Worm (Caenorhabditis elegans) whole organism, young adult: ENCODE measurements around the gene K08B12.3.

Source experiments
- B0035.1 ChIP-seq: sonication (generic microtip); optimal IDR thresholded peaks from 2 replicates; lab custom pipeline; 2016; ENCODE audit warnings: missing genetic modification characterization, mild to moderate bottlenecking, missing compliant biosample characterization, missing genotype, missing genetic modification reagents
- C17E4.6 ChIP-seq: fragments of 200-800 bp; sonication (Bioruptor generic); IDR thresholded peaks from 2 replicates; pipeline ENCODE4 v1.3.6; 2022; ENCODE audit warnings: missing genetic modification reagents, missing genetic modification characterization, missing compliant biosample characterization
- F10E7.11 ChIP-seq: sonication (generic microtip); optimal IDR thresholded peaks from 2 replicates; lab custom pipeline; 2017; ENCODE audit warnings: mild to moderate bottlenecking, missing genetic modification characterization, moderate library complexity, missing compliant biosample characterization
- F23B12.7 ChIP-seq: sonication (generic microtip); optimal IDR thresholded peaks from 2 replicates; lab custom pipeline; 2017; ENCODE audit warnings: missing genetic modification characterization, mild to moderate bottlenecking, missing compliant biosample characterization, antibody characterized with exemption, moderate library complexity; ENCODE audit not compliant: insufficient read depth
- K11D2.4 ChIP-seq: fragments of 200-800 bp; sonication (Bioruptor generic); IDR thresholded peaks from 2 replicates; pipeline ENCODE4 v1.3.6; 2022; ENCODE audit warnings: missing genetic modification reagents, missing genetic modification characterization, missing compliant biosample characterization
- K12H6.12 ChIP-seq: fragments of 200-800 bp; sonication (Bioruptor generic); optimal IDR thresholded peaks from 2 replicates; lab custom pipeline; 2018; ENCODE audit warnings: mild to moderate bottlenecking, missing genetic modification characterization, missing compliant biosample characterization
- T26A5.8 ChIP-seq: sonication (generic microtip); optimal IDR thresholded peaks from 2 replicates; lab custom pipeline; 2016; ENCODE audit warnings: missing genetic modification characterization, missing compliant biosample characterization
- Y53G8AR.9 ChIP-seq: fragments of 200-800 bp; sonication (Bioruptor generic); conservative IDR thresholded peaks from 2 replicates; pipeline ENCODE4 v1.3.6; 2022; ENCODE audit warnings: missing genetic modification reagents, missing genetic modification characterization, missing compliant biosample characterization
- Y95B8A.8 ChIP-seq: fragments of 200-800 bp; sonication (Bioruptor generic); IDR thresholded peaks from 2 replicates; pipeline ENCODE4 v1.3.6; 2022; ENCODE audit warnings: missing genetic modification reagents, missing genetic modification characterization, missing compliant biosample characterization
- ZK185.1 ChIP-seq: sonication (generic microtip); optimal IDR thresholded peaks from 2 replicates; lab custom pipeline; 2016; ENCODE audit warnings: mild to moderate bottlenecking, missing genetic modification characterization, missing compliant biosample characterization; ENCODE audit not compliant: poor library complexity, severe bottlenecking
- aptf-3 ChIP-seq: fragments of 200-800 bp; sonication (Bioruptor generic); IDR thresholded peaks from 2 replicates; pipeline ENCODE4 v1.3.6; 2022; ENCODE audit warnings: missing genetic modification characterization, missing compliant biosample characterization
- athp-1 ChIP-seq: sonication (generic microtip); optimal IDR thresholded peaks from 2 replicates; lab custom pipeline; 2017; ENCODE audit warnings: mild to moderate bottlenecking, missing genetic modification characterization, missing compliant biosample characterization
- attf-6 ChIP-seq: fragments of 200-800 bp; sonication (Bioruptor generic); IDR thresholded peaks from 2 replicates; pipeline ENCODE4 v1.3.6; 2022; ENCODE audit warnings: missing genetic modification reagents, missing genetic modification characterization, missing compliant biosample characterization
- ccch-3 ChIP-seq: fragments of 200-800 bp; sonication (Bioruptor generic); optimal IDR thresholded peaks from 2 replicates; lab custom pipeline; 2018; ENCODE audit warnings: mild to moderate bottlenecking, missing genetic modification characterization, missing compliant biosample characterization
- ceh-58 ChIP-seq: fragments of 200-800 bp; sonication (Bioruptor generic); IDR thresholded peaks from 2 replicates; pipeline ENCODE4 v1.3.6; 2022; ENCODE audit warnings: missing genetic modification characterization, missing compliant biosample characterization
- ceh-79 ChIP-seq: sonication (generic microtip); optimal IDR thresholded peaks from 2 replicates; lab custom pipeline; 2017; ENCODE audit warnings: mild to moderate bottlenecking, missing genetic modification characterization, missing compliant biosample characterization
- chd-7 ChIP-seq: sonication (generic microtip); optimal IDR thresholded peaks from 2 replicates; lab custom pipeline; 2016; ENCODE audit warnings: mild to moderate bottlenecking, missing genetic modification characterization, moderate library complexity, missing compliant biosample characterization
- dpff-1 ChIP-seq: sonication (generic microtip); optimal IDR thresholded peaks from 2 replicates; lab custom pipeline; 2017; ENCODE audit warnings: mild to moderate bottlenecking, missing genetic modification characterization, missing compliant biosample characterization
- dpl-1 ChIP-seq: fragments of 150-350 bp; optimal IDR thresholded peaks from 2 replicates; lab custom pipeline; 2014; ENCODE audit warnings: missing biosample characterization, missing genetic modification reagents, missing genetic modification characterization
- egl-44 ChIP-seq: fragments of 200-800 bp; sonication (Bioruptor generic); IDR thresholded peaks from 2 replicates; pipeline ENCODE4 v1.3.6; 2022; ENCODE audit warnings: missing genetic modification reagents, missing genetic modification characterization, missing compliant biosample characterization
- ets-4 ChIP-seq: fragments of 200-800 bp; sonication (Bioruptor generic); optimal IDR thresholded peaks from 2 replicates; lab custom pipeline; 2018; ENCODE audit warnings: mild to moderate bottlenecking, missing genetic modification characterization, missing compliant biosample characterization
- him-1 ChIP-seq: sonication (generic microtip); optimal IDR thresholded peaks from 2 replicates; lab custom pipeline; 2016; ENCODE audit warnings: missing genotype, missing genetic modification reagents, missing genetic modification characterization, missing compliant biosample characterization
- hlh-26 ChIP-seq: fragments of 200-800 bp; sonication (Bioruptor generic); conservative IDR thresholded peaks from 2 replicates; pipeline ENCODE4 v1.3.6; 2022; ENCODE audit warnings: missing genetic modification reagents, missing genetic modification characterization, missing compliant biosample characterization
- hrde-1 ChIP-seq: sonication (generic microtip); optimal IDR thresholded peaks from 2 replicates; lab custom pipeline; 2016; ENCODE audit warnings: missing genetic modification characterization, mild to moderate bottlenecking, missing compliant biosample characterization, moderate library complexity, missing genotype, missing genetic modification reagents, borderline replicate concordance
- let-607 ChIP-seq, 2 experiments: fragments of 200-800 bp in 1 of 2; sonication (Bioruptor generic) in 1 of 2; sonication (generic microtip) in 1 of 2; optimal IDR thresholded peaks; 2 replicates each; lab custom pipeline; 2016 to 2018; ENCODE audit warnings: mild to moderate bottlenecking in 2 of 2, missing compliant biosample characterization in 2 of 2, missing genetic modification characterization in 2 of 2, moderate library complexity in 2 of 2, missing genotype in 1 of 2
- lin-26 ChIP-seq: fragments of 200-800 bp; sonication (Bioruptor generic); IDR thresholded peaks from 2 replicates; pipeline ENCODE4 v1.3.6; 2022; ENCODE audit warnings: missing genetic modification reagents, missing genetic modification characterization, missing compliant biosample characterization
- lsl-1 ChIP-seq: fragments of 200-800 bp; sonication (Bioruptor generic); optimal IDR thresholded peaks from 2 replicates; lab custom pipeline; 2018; ENCODE audit warnings: mild to moderate bottlenecking, missing genetic modification characterization, moderate library complexity, missing compliant biosample characterization
- lsy-27 ChIP-seq: sonication (generic microtip); optimal IDR thresholded peaks from 2 replicates; lab custom pipeline; 2017; ENCODE audit warnings: missing genetic modification characterization, mild to moderate bottlenecking, missing compliant biosample characterization, antibody characterized with exemption, missing genotype, borderline replicate concordance; ENCODE audit not compliant: insufficient read depth
- madf-6 ChIP-seq: fragments of 200-800 bp; sonication (Bioruptor generic); IDR thresholded peaks from 2 replicates; pipeline ENCODE4 v1.3.6; 2022; ENCODE audit warnings: missing genetic modification reagents, missing genetic modification characterization, missing compliant biosample characterization
- madf-8 ChIP-seq: fragments of 200-800 bp; sonication (Bioruptor generic); conservative IDR thresholded peaks from 2 replicates; pipeline ENCODE4 v1.3.6; 2022; ENCODE audit warnings: missing genetic modification reagents, missing genetic modification characterization, missing compliant biosample characterization
- mel-28 ChIP-seq: sonication (generic microtip); optimal IDR thresholded peaks from 2 replicates; lab custom pipeline; 2016; ENCODE audit warnings: borderline replicate concordance, mild to moderate bottlenecking, missing genetic modification characterization, missing compliant biosample characterization
- mxl-1 ChIP-seq: sonication (generic microtip); optimal IDR thresholded peaks from 2 replicates; lab custom pipeline; 2016; ENCODE audit warnings: missing genetic modification characterization, missing compliant biosample characterization
- nfya-1 ChIP-seq: sonication (generic microtip); optimal IDR thresholded peaks from 2 replicates; lab custom pipeline; 2017; ENCODE audit warnings: antibody characterized with exemption, missing compliant biosample characterization, missing genetic modification characterization, borderline replicate concordance; ENCODE audit not compliant: insufficient read depth
- nfyb-1 ChIP-seq: fragments of 200-800 bp; sonication (Bioruptor generic); IDR thresholded peaks from 2 replicates; pipeline ENCODE4 v1.3.6; 2022; ENCODE audit warnings: missing genetic modification reagents, missing genetic modification characterization, missing compliant biosample characterization
- nhr-120 ChIP-seq: fragments of 200-800 bp; sonication (Bioruptor generic); IDR thresholded peaks from 2 replicates; pipeline ENCODE4 v1.3.6; 2022; ENCODE audit warnings: missing genetic modification characterization, missing compliant biosample characterization
- nhr-90 ChIP-seq: sonication (generic microtip); optimal IDR thresholded peaks from 2 replicates; lab custom pipeline; 2016; ENCODE audit warnings: missing genotype, mild to moderate bottlenecking, missing genetic modification characterization, missing compliant biosample characterization
- pbrm-1 ChIP-seq: fragments of 200-800 bp; sonication (Bioruptor generic); IDR thresholded peaks from 2 replicates; pipeline ENCODE4 v1.3.6; 2022; ENCODE audit warnings: missing genetic modification reagents, missing genetic modification characterization, missing compliant biosample characterization
- rpc-1 ChIP-seq, 2 experiments: fragments of 150-350 bp in 1 of 2; sonication (generic microtip) in 1 of 2; optimal IDR thresholded peaks; 2 replicates each; lab custom pipeline; 2014 to 2018; ENCODE audit warnings: missing biosample characterization in 1 of 2, missing genetic modification characterization in 1 of 2, missing genetic modification reagents in 1 of 2, missing genotype in 1 of 2
- snpc-1.1 ChIP-seq: sonication (generic microtip); optimal IDR thresholded peaks from 2 replicates; lab custom pipeline; 2017; ENCODE audit warnings: missing genetic modification characterization, mild to moderate bottlenecking, missing compliant biosample characterization, antibody characterized with exemption, moderate library complexity, missing genotype, missing genetic modification reagents; ENCODE audit not compliant: insufficient read depth
- sptf-2 ChIP-seq: fragments of 200-800 bp; sonication (Bioruptor generic); optimal IDR thresholded peaks from 2 replicates; lab custom pipeline; 2018; ENCODE audit warnings: mild to moderate bottlenecking, missing genetic modification characterization, missing compliant biosample characterization
- tbp1 ChIP-seq: fragments of 200-800 bp; sonication (Bioruptor generic); optimal IDR thresholded peaks from 2 replicates; lab custom pipeline; 2018; ENCODE audit warnings: mild to moderate bottlenecking, missing genetic modification characterization, missing compliant biosample characterization
- ztf-6 ChIP-seq: fragments of 200-800 bp; sonication (Bioruptor generic); IDR thresholded peaks from 2 replicates; pipeline ENCODE4 v1.3.6; 2022; ENCODE audit warnings: missing genetic modification reagents, missing genetic modification characterization, missing compliant biosample characterization

K08B12.3 gene

ce11 chrV:6214465-6214864, 20.5 kb upstream of the K08B12.3 start (continued):
- TF ChIP-seq ceh-79 (tag; lab: Kevin White, UChicago) = no peak
- no peak for TF ChIP-seq Y95B8A.8 (GFP tag; lab: Robert Waterston, UW)
- TF ChIP-seq nhr-90 (tag; lab: Kevin White, UChicago) = no peak
- TF ChIP-seq T26A5.8 (tag; lab: Kevin White, UChicago) = no peak
- TF ChIP-seq lin-26 (GFP tag; lab: Robert Waterston, UW) = no peak
- peak; percentile 22 for TF ChIP-seq F23B12.7 (tag; lab: Kevin White, UChicago)
- TF ChIP-seq madf-8 (GFP tag; lab: Robert Waterston, UW) = peak; percentile 99
- no peak for TF ChIP-seq F10E7.11
- TF ChIP-seq K12H6.12 = no peak
- no peak for TF ChIP-seq mxl-1
- no peak for TF ChIP-seq egl-44
- no peak for TF ChIP-seq ccch-3 (GFP tag; lab: Kevin White, UChicago)
- TF ChIP-seq ceh-58 (GFP tag; lab: Robert Waterston, UW) = no peak
- peak; percentile 67 for TF ChIP-seq dpl-1 (GFP tag; lab: Kevin White, UChicago)
- no peak for TF ChIP-seq rpc-1 (optimal IDR thresholded peaks at IDR 0.05; lab: Kevin White, UChicago)
- TF ChIP-seq rpc-1 (tag; optimal IDR thresholded peaks at IDR 0.05; lab: Kevin White, UChicago) = no peak
- TF ChIP-seq lsy-27 (tag; lab: Kevin White, UChicago) = no peak
- TF ChIP-seq madf-6 = peak; percentile 99
- TF ChIP-seq him-1 = no peak
- no peak for TF ChIP-seq snpc-1.1 (tag; lab: Kevin White, UChicago)
- no peak for TF ChIP-seq dpff-1 (tag; lab: Kevin White, UChicago)
- TF ChIP-seq ztf-6 (GFP tag; lab: Robert Waterston, UW) = no peak
- no peak for TF ChIP-seq nhr-120 (GFP tag; lab: Robert Waterston, UW)
- no peak for TF ChIP-seq chd-7 (tag; lab: Kevin White, UChicago)
- no peak for TF ChIP-seq aptf-3 (GFP tag; lab: Robert Waterston, UW)
- TF ChIP-seq mel-28 (tag; lab: Kevin White, UChicago) = no peak
- no peak for TF ChIP-seq nfya-1
- no peak for TF ChIP-seq let-607 (tag; optimal IDR thresholded peaks at IDR 0.05; lab: Kevin White, UChicago)
- TF ChIP-seq B0035.1 (tag; lab: Kevin White, UChicago) = no peak
- TF ChIP-seq hrde-1 (tag; lab: Kevin White, UChicago) = no peak
- no peak for TF ChIP-seq tbp1
- no peak for TF ChIP-seq K11D2.4 (GFP tag; lab: Robert Waterston, UW)
- no peak for TF ChIP-seq hlh-26 (GFP tag; lab: Robert Waterston, UW)
- no peak for TF ChIP-seq nfyb-1 (GFP tag; lab: Robert Waterston, UW)
- peak; percentile 95 for TF ChIP-seq lsl-1
- TF ChIP-seq ets-4 (GFP tag; lab: Kevin White, UChicago) = no peak
- TF ChIP-seq ZK185.1 (tag; lab: Kevin White, UChicago) = no peak
- no peak for TF ChIP-seq athp-1 (tag; lab: Kevin White, UChicago)
- TF ChIP-seq sptf-2 (GFP tag; lab: Kevin White, UChicago) = no peak
- no peak for TF ChIP-seq Y53G8AR.9 (GFP tag; lab: Robert Waterston, UW)
- TF ChIP-seq pbrm-1 = no peak
- no peak for TF ChIP-seq attf-6
- no peak for TF ChIP-seq C17E4.6 (GFP tag; lab: Robert Waterston, UW)
